Worm (Caenorhabditis elegans) whole organism, late embryonic: Measurements from ENCODE around the gene nekl-4.

Source experiments
- C08G9.2 ChIP-seq: sonication (generic microtip); optimal IDR thresholded peaks from 2 replicates; lab custom pipeline; 2016; ENCODE audit warnings: mild to moderate bottlenecking, missing genetic modification characterization, moderate library complexity, missing compliant biosample characterization
- F13H6.1 ChIP-seq: sonication (generic microtip); optimal IDR thresholded peaks from 2 replicates; lab custom pipeline; 2016; ENCODE audit warnings: missing genetic modification characterization, missing compliant biosample characterization
- K02D7.2 ChIP-seq: sonication (generic microtip); optimal IDR thresholded peaks from 2 replicates; lab custom pipeline; 2017; ENCODE audit warnings: mild to moderate bottlenecking, missing genetic modification characterization, missing compliant biosample characterization
- K09A11.1 ChIP-seq: sonication (generic microtip); optimal IDR thresholded peaks from 2 replicates; lab custom pipeline; 2017; ENCODE audit warnings: antibody characterized with exemption, mild to moderate bottlenecking, missing genetic modification characterization, missing compliant biosample characterization; ENCODE audit not compliant: insufficient read depth
- ceh-14 ChIP-seq: sonication (generic microtip); optimal IDR thresholded peaks from 2 replicates; lab custom pipeline; 2016; ENCODE audit warnings: missing genotype, missing genetic modification characterization, missing compliant biosample characterization
- ceh-19 ChIP-seq: fragments of 200-800 bp; sonication (Bioruptor generic); optimal IDR thresholded peaks from 2 replicates; lab custom pipeline; 2018; ENCODE audit warnings: mild to moderate bottlenecking, missing genetic modification characterization, missing compliant biosample characterization
- ceh-2 ChIP-seq: sonication (generic microtip); optimal IDR thresholded peaks from 2 replicates; lab custom pipeline; 2016; ENCODE audit warnings: missing genotype, missing genetic modification characterization, missing compliant biosample characterization
- ceh-22 ChIP-seq: sonication (generic microtip); optimal IDR thresholded peaks from 2 replicates; lab custom pipeline; 2017; ENCODE audit warnings: missing biosample characterization, missing genetic modification characterization
- ceh-30 ChIP-seq: fragments of 150-350 bp; optimal IDR thresholded peaks from 2 replicates; lab custom pipeline; 2014; ENCODE audit warnings: missing biosample characterization, missing genetic modification characterization
- ceh-34 ChIP-seq: sonication (generic microtip); optimal IDR thresholded peaks from 2 replicates; lab custom pipeline; 2016; ENCODE audit warnings: mild to moderate bottlenecking, missing genetic modification characterization, missing compliant biosample characterization
- ceh-45 ChIP-seq: fragments of 200-800 bp; sonication (Bioruptor generic); IDR thresholded peaks from 2 replicates; pipeline ENCODE4 v1.3.6; 2022; ENCODE audit warnings: missing genetic modification reagents, missing genetic modification characterization, missing compliant biosample characterization
- ceh-48 ChIP-seq: sonication (generic microtip); optimal IDR thresholded peaks from 2 replicates; lab custom pipeline; 2016; ENCODE audit warnings: missing genetic modification characterization, inconsistent platforms, missing compliant biosample characterization
- elt-2 ChIP-seq: sonication (generic microtip); optimal IDR thresholded peaks from 2 replicates; lab custom pipeline; 2016; ENCODE audit warnings: missing genetic modification reagents, missing genetic modification characterization, missing compliant biosample characterization
- elt-4 ChIP-seq: sonication (generic microtip); optimal IDR thresholded peaks from 2 replicates; lab custom pipeline; 2016; ENCODE audit warnings: missing genetic modification characterization, missing compliant biosample characterization
- ets-4 ChIP-seq: sonication (generic microtip); optimal IDR thresholded peaks from 2 replicates; lab custom pipeline; 2016; ENCODE audit warnings: missing genetic modification characterization, missing compliant biosample characterization
- eyg-1 ChIP-seq: sonication (generic microtip); optimal IDR thresholded peaks from 2 replicates; lab custom pipeline; 2016; ENCODE audit warnings: missing genotype, missing genetic modification characterization, missing compliant biosample characterization
- fax-1 ChIP-seq: sonication (generic microtip); optimal IDR thresholded peaks from 2 replicates; lab custom pipeline; 2016; ENCODE audit warnings: missing genotype, missing genetic modification characterization, missing compliant biosample characterization
- fkh-10 ChIP-seq: fragments of 150-350 bp; optimal IDR thresholded peaks from 2 replicates; lab custom pipeline; 2014; ENCODE audit warnings: missing biosample characterization, missing genetic modification reagents, missing genetic modification characterization
- fkh-6 ChIP-seq: sonication (generic microtip); optimal IDR thresholded peaks from 2 replicates; lab custom pipeline; 2016; ENCODE audit warnings: missing genetic modification characterization, missing compliant biosample characterization
- gmeb-2 ChIP-seq: sonication (generic microtip); optimal IDR thresholded peaks from 2 replicates; lab custom pipeline; 2016; ENCODE audit warnings: missing genetic modification characterization, inconsistent platforms, missing compliant biosample characterization
- hlh-13 ChIP-seq: fragments of 200-800 bp; sonication (Bioruptor generic); optimal IDR thresholded peaks from 2 replicates; lab custom pipeline; 2018; ENCODE audit warnings: mild to moderate bottlenecking, missing genetic modification characterization, missing compliant biosample characterization
- hlh-15 ChIP-seq: sonication (generic microtip); optimal IDR thresholded peaks from 2 replicates; lab custom pipeline; 2016; ENCODE audit warnings: missing genetic modification characterization, missing compliant biosample characterization
- hlh-30 ChIP-seq: sonication (generic microtip); optimal IDR thresholded peaks from 2 replicates; lab custom pipeline; 2017; ENCODE audit warnings: antibody characterized with exemption, missing genetic modification characterization, missing compliant biosample characterization; ENCODE audit not compliant: insufficient read depth
- lim-6 ChIP-seq: sonication (generic microtip); optimal IDR thresholded peaks from 2 replicates; lab custom pipeline; 2016; ENCODE audit warnings: missing genetic modification characterization, missing compliant biosample characterization
- lin-11 ChIP-seq: fragments of 200-800 bp; sonication (Bioruptor generic); optimal IDR thresholded peaks from 2 replicates; lab custom pipeline; 2018; ENCODE audit warnings: mild to moderate bottlenecking, missing genetic modification characterization, missing compliant biosample characterization
- madf-2 ChIP-seq: sonication (generic microtip); optimal IDR thresholded peaks from 2 replicates; lab custom pipeline; 2017; ENCODE audit warnings: missing genetic modification characterization, missing compliant biosample characterization
- nhr-11 ChIP-seq: fragments of 150-350 bp; optimal IDR thresholded peaks from 2 replicates; lab custom pipeline; 2014; ENCODE audit warnings: missing biosample characterization, missing genetic modification characterization
- nhr-232 ChIP-seq: sonication (generic microtip); optimal IDR thresholded peaks from 2 replicates; lab custom pipeline; 2016; ENCODE audit warnings: missing genetic modification characterization, missing compliant biosample characterization
- npax-4 ChIP-seq: sonication (generic microtip); optimal IDR thresholded peaks from 2 replicates; lab custom pipeline; 2016; ENCODE audit warnings: missing genetic modification characterization, missing compliant biosample characterization
- odd-2 ChIP-seq: sonication (generic microtip); optimal IDR thresholded peaks from 2 replicates; lab custom pipeline; 2017; ENCODE audit warnings: antibody characterized with exemption, mild to moderate bottlenecking, missing genetic modification characterization, missing compliant biosample characterization
- pat-9 ChIP-seq: fragments of 200-800 bp; sonication (Bioruptor generic); optimal IDR thresholded peaks from 2 replicates; lab custom pipeline; 2018; ENCODE audit warnings: mild to moderate bottlenecking, missing genetic modification characterization, moderate library complexity, missing compliant biosample characterization
- pha-4 ChIP-seq: fragments of 150-350 bp; optimal IDR thresholded peaks from 2 replicates; lab custom pipeline; 2018; ENCODE audit warnings: missing biosample characterization, missing genetic modification reagents, missing genetic modification characterization
- pqm-1 ChIP-seq: sonication (generic microtip); optimal IDR thresholded peaks from 2 replicates; lab custom pipeline; 2016; ENCODE audit warnings: missing genetic modification characterization, missing compliant biosample characterization
- pros-1 ChIP-seq: fragments of 150-350 bp; optimal IDR thresholded peaks from 2 replicates; lab custom pipeline; 2014; ENCODE audit warnings: missing biosample characterization, missing genetic modification reagents, missing genetic modification characterization
- ref-2 ChIP-seq: sonication (generic microtip); optimal IDR thresholded peaks from 2 replicates; lab custom pipeline; 2016; ENCODE audit warnings: missing genetic modification characterization, missing compliant biosample characterization
- rnt-1 ChIP-seq: sonication (generic microtip); optimal IDR thresholded peaks from 2 replicates; lab custom pipeline; 2016; ENCODE audit warnings: missing genetic modification characterization, missing compliant biosample characterization
- sdc-2 ChIP-seq: sonication (generic microtip); optimal IDR thresholded peaks from 2 replicates; lab custom pipeline; 2016; ENCODE audit warnings: missing genotype, missing genetic modification characterization, missing compliant biosample characterization
- sox-2 ChIP-seq: fragments of 200-800 bp; sonication (Bioruptor generic); IDR thresholded peaks from 2 replicates; pipeline ENCODE4 v1.3.6; 2022; ENCODE audit warnings: missing genetic modification reagents, missing genetic modification characterization, missing compliant biosample characterization
- sox-4 ChIP-seq: sonication (generic microtip); optimal IDR thresholded peaks from 2 replicates; lab custom pipeline; 2017; ENCODE audit warnings: mild to moderate bottlenecking, missing genetic modification characterization, inconsistent platforms, missing compliant biosample characterization
- syd-9 ChIP-seq: sonication (generic microtip); optimal IDR thresholded peaks from 2 replicates; lab custom pipeline; 2016; ENCODE audit warnings: mild to moderate bottlenecking, missing genetic modification characterization, moderate library complexity, missing compliant biosample characterization
- tbx-2 ChIP-seq: sonication (generic microtip); optimal IDR thresholded peaks from 2 replicates; lab custom pipeline; 2016; ENCODE audit warnings: missing genetic modification characterization, missing compliant biosample characterization
- ttx-3 ChIP-seq: sonication (generic microtip); optimal IDR thresholded peaks from 2 replicates; lab custom pipeline; 2016; ENCODE audit warnings: missing genetic modification reagents, missing genetic modification characterization, missing compliant biosample characterization
- unc-3 ChIP-seq, 2 experiments: fragments of 200-800 bp in 1 of 2; sonication (Bioruptor generic) in 1 of 2; sonication (generic microtip) in 1 of 2; conservative IDR thresholded peaks in 1 of 2; optimal IDR thresholded peaks in 1 of 2; 2 replicates each; pipeline versions ENCODE4 v1.3.6 to Lab custom; 2016 to 2022; ENCODE audit warnings: missing compliant biosample characterization in 2 of 2, missing genetic modification characterization in 2 of 2, missing genetic modification reagents in 1 of 2
- unc-42 ChIP-seq: sonication (generic microtip); optimal IDR thresholded peaks from 2 replicates; lab custom pipeline; 2016; ENCODE audit warnings: missing genotype, missing genetic modification characterization, missing compliant biosample characterization
- unc-86 ChIP-seq: sonication (generic microtip); optimal IDR thresholded peaks from 2 replicates; lab custom pipeline; 2016; ENCODE audit warnings: missing genetic modification characterization, missing compliant biosample characterization
- zip-5 ChIP-seq: sonication (generic microtip); optimal IDR thresholded peaks from 2 replicates; lab custom pipeline; 2016; ENCODE audit warnings: missing genetic modification characterization, missing compliant biosample characterization
- ztf-16 ChIP-seq: sonication (generic microtip); optimal IDR thresholded peaks from 2 replicates; lab custom pipeline; 2017; ENCODE audit warnings: missing genetic modification characterization, missing compliant biosample characterization

Gene nekl-4

DNA sequence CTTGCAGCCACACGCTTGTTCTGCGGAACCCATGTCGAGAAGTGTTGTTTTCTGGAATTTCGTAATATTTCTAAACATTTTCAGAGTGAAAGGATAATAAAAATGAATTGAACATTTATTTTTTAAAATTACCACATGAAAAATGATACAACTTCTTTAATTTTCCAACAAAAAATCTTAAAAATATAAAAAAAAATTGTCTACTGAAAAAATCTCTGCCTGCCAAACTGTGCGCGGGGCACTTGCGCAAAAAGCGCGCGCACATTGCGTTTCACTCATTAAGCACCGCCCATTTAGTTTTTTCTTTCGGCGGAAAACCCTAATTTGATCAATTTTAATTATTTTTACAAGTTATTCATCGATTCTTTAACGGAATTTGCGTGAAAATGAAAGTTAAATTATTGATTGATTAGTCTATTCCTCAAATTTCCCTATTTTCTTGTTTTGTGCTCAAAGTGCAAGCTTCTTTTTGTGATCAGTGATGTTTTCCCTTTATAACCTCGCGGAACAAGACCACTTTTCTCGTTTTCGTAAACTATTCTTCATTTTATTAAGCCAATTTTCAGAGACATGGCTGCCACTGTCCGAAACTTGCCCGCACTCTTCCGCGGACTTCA lies 37.7 kb upstream of the nekl-4 start, which contains the start of the genes nmad-1 and hach-1 (continued):
- TF ChIP-seq sox-2 (GFP tag; lab: Robert Waterston, UW) (peak; percentile 60; the same call in 1 of the 2 replicates), ref-2 (tag; lab: Kevin White, UChicago) (peak; percentile 89), pqm-1 (peak; percentile 52), ceh-45 (peak; percentile 75), eyg-1 (tag; lab: Kevin White, UChicago) (peak; percentile 93), elt-4 (tag; lab: Kevin White, UChicago) (no peak), fkh-6 (tag; lab: Kevin White, UChicago) (peak; percentile 84), sox-4 (tag; lab: Kevin White, UChicago) (peak; percentile 95), hlh-15 (tag; lab: Kevin White, UChicago) (peak; percentile 85), unc-86 (tag; lab: Kevin White, UChicago) (peak; percentile 93), unc-3 (GFP tag; conservative IDR thresholded peaks at IDR 0.05; lab: Robert Waterston, UW) (peak; percentile 83), unc-3 (tag; optimal IDR thresholded peaks at IDR 0.05; lab: Kevin White, UChicago) (peak; percentile 87), lin-11 (tag; lab: Kevin White, UChicago) (peak; percentile 85), ceh-34 (tag; lab: Kevin White, UChicago) (peak; percentile 92), ceh-14 (tag; lab: Kevin White, UChicago) (peak; percentile 98), tbx-2 (tag; lab: Kevin White, UChicago) (peak; percentile 96), ceh-48 (peak; percentile 67), ets-4 (peak; percentile 90), hlh-30 (tag; lab: Kevin White, UChicago) (no peak), odd-2 (tag; lab: Kevin White, UChicago) (peak; percentile 90), elt-2 (tag; lab: Kevin White, UChicago) (peak; percentile 98), ztf-16 (tag; lab: Kevin White, UChicago) (peak; percentile 85), ceh-2 (peak; percentile 96), pha-4 (tag; lab: Kevin White, UChicago) (no peak), madf-2 (peak; percentile 87), syd-9 (tag; lab: Kevin White, UChicago) (peak; percentile 88), npax-4 (tag; lab: Kevin White, UChicago) (peak; percentile 89), gmeb-2 (tag; lab: Kevin White, UChicago) (peak; percentile 90), K02D7.2 (tag; lab: Kevin White, UChicago) (peak; percentile 91), rnt-1 (tag; lab: Kevin White, UChicago) (peak; percentile 81), fkh-10 (GFP tag; lab: Kevin White, UChicago) (no peak), F13H6.1 (peak; percentile 93), K09A11.1 (tag; lab: Kevin White, UChicago) (peak; percentile 90), pat-9 (tag; lab: Kevin White, UChicago) (peak; percentile 94), ttx-3 (tag; lab: Kevin White, UChicago) (peak; percentile 95), nhr-11 (tag; lab: Kevin White, UChicago) (no peak), nhr-232 (peak; percentile 77), ceh-22 (no peak), lim-6 (tag; lab: Kevin White, UChicago) (peak; percentile 54), pros-1 (tag; lab: Kevin White, UChicago) (no peak), hlh-13 (peak; percentile 86), zip-5 (peak; percentile 90), ceh-19 (peak; percentile 92), sdc-2 (peak; percentile 68), fax-1 (tag; lab: Kevin White, UChicago) (peak; percentile 93), C08G9.2 (tag; lab: Kevin White, UChicago) (peak; percentile 75), ceh-30 (peak; percentile 77), unc-42 (tag; lab: Kevin White, UChicago) (peak; percentile 98)
